Worm (Caenorhabditis elegans) whole organism, mixed stage, embryonic: ENCODE results near the gene srx-121.

ENCODE experiments used
- M03D4.4 ChIP-seq: sonication (generic microtip); optimal IDR thresholded peaks from 2 replicates; lab custom pipeline; 2017; ENCODE audit warnings: mild to moderate bottlenecking, missing genetic modification characterization, missing compliant biosample characterization
- bed-3 ChIP-seq: fragments of 200-800 bp; sonication (Bioruptor generic); optimal IDR thresholded peaks from 3 replicates; lab custom pipeline; 2018; ENCODE audit warnings: mild to moderate bottlenecking, missing genetic modification characterization, moderate library complexity, missing compliant biosample characterization
- blmp-1 ChIP-seq: fragments of 150-350 bp; optimal IDR thresholded peaks from 2 replicates; lab custom pipeline; 2014; ENCODE audit warnings: missing biosample characterization, missing genetic modification characterization
- ceh-39 ChIP-seq: fragments of 150-350 bp; optimal IDR thresholded peaks from 2 replicates; lab custom pipeline; 2014; ENCODE audit warnings: missing biosample characterization, missing genetic modification characterization
- ceh-43 ChIP-seq: fragments of 200-800 bp; sonication (Bioruptor generic); optimal IDR thresholded peaks from 2 replicates; lab custom pipeline; 2018; ENCODE audit warnings: mild to moderate bottlenecking, missing genetic modification characterization, moderate library complexity, missing compliant biosample characterization
- ces-1 ChIP-seq: fragments of 150-350 bp; optimal IDR thresholded peaks from 2 replicates; lab custom pipeline; 2014; ENCODE audit warnings: missing biosample characterization, missing genetic modification reagents, missing genetic modification characterization
- cnd-1 ChIP-seq: fragments of 200-800 bp; sonication (Bioruptor generic); optimal IDR thresholded peaks from 2 replicates; lab custom pipeline; 2018; ENCODE audit warnings: mild to moderate bottlenecking, missing genetic modification characterization, missing compliant biosample characterization
- drap-1 ChIP-seq: fragments of 200-800 bp; sonication (Bioruptor generic); optimal IDR thresholded peaks from 3 replicates; lab custom pipeline; 2018; ENCODE audit warnings: mild to moderate bottlenecking, missing genetic modification characterization, missing compliant biosample characterization
- elt-1 ChIP-seq: sonication (generic microtip); optimal IDR thresholded peaks from 2 replicates; lab custom pipeline; 2017; ENCODE audit warnings: missing genetic modification characterization, mild to moderate bottlenecking, missing compliant biosample characterization, antibody characterized with exemption, moderate library complexity, borderline replicate concordance; ENCODE audit not compliant: insufficient read depth
- elt-3 ChIP-seq: fragments of 150-350 bp; optimal IDR thresholded peaks from 2 replicates; lab custom pipeline; 2014; ENCODE audit warnings: missing biosample characterization, missing genetic modification characterization
- flh-1 ChIP-seq: fragments of 200-800 bp; sonication (Bioruptor generic); optimal IDR thresholded peaks from 2 replicates; lab custom pipeline; 2018; ENCODE audit warnings: mild to moderate bottlenecking, missing genetic modification characterization, moderate library complexity, missing compliant biosample characterization
- ham-2 ChIP-seq: fragments of 200-800 bp; sonication (Bioruptor generic); optimal IDR thresholded peaks from 2 replicates; lab custom pipeline; 2018; ENCODE audit warnings: mild to moderate bottlenecking, missing genetic modification characterization, missing compliant biosample characterization
- hlh-1 ChIP-seq: fragments of 150-350 bp; optimal IDR thresholded peaks from 2 replicates; lab custom pipeline; 2014; ENCODE audit warnings: missing biosample characterization, missing genetic modification reagents, missing genetic modification characterization
- lin-13 ChIP-seq: fragments of 150-350 bp; optimal IDR thresholded peaks from 2 replicates; lab custom pipeline; 2014; ENCODE audit warnings: missing biosample characterization, missing genetic modification characterization
- lin-32 ChIP-seq: fragments of 200-800 bp; sonication (Bioruptor generic); optimal IDR thresholded peaks from 2 replicates; lab custom pipeline; 2018; ENCODE audit warnings: mild to moderate bottlenecking, missing genetic modification characterization, missing compliant biosample characterization
- lsy-2 ChIP-seq: fragments of 150-350 bp; optimal IDR thresholded peaks from 2 replicates; lab custom pipeline; 2014; ENCODE audit warnings: missing biosample characterization, missing genetic modification characterization
- mab-5 ChIP-seq: fragments of 150-350 bp; optimal IDR thresholded peaks from 2 replicates; lab custom pipeline; 2014; ENCODE audit warnings: missing biosample characterization, missing genetic modification characterization
- mep-1 ChIP-seq: fragments of 150-350 bp; optimal IDR thresholded peaks from 2 replicates; lab custom pipeline; 2017; ENCODE audit warnings: missing biosample characterization, missing genetic modification reagents, missing genetic modification characterization, inconsistent platforms
- mls-2 ChIP-seq: sonication (generic microtip); optimal IDR thresholded peaks from 2 replicates; lab custom pipeline; 2016; ENCODE audit warnings: mild to moderate bottlenecking, missing genetic modification characterization, moderate library complexity, missing compliant biosample characterization
- nhr-12 ChIP-seq: fragments of 150-350 bp; optimal IDR thresholded peaks from 2 replicates; lab custom pipeline; 2014; ENCODE audit warnings: missing biosample characterization, missing genetic modification characterization
- nhr-2 ChIP-seq: fragments of 150-350 bp; optimal IDR thresholded peaks from 2 replicates; lab custom pipeline; 2014; ENCODE audit warnings: missing biosample characterization, missing genetic modification characterization
- nhr-237 ChIP-seq: fragments of 150-350 bp; optimal IDR thresholded peaks from 2 replicates; lab custom pipeline; 2014; ENCODE audit warnings: missing biosample characterization, missing genetic modification characterization
- nhr-28 ChIP-seq: fragments of 150-350 bp; optimal IDR thresholded peaks from 2 replicates; lab custom pipeline; 2014; ENCODE audit warnings: missing biosample characterization, missing genetic modification characterization
- nhr-76 ChIP-seq: sonication (generic microtip); optimal IDR thresholded peaks from 2 replicates; lab custom pipeline; 2017; ENCODE audit warnings: missing biosample characterization, missing genetic modification characterization
- pha-4 ChIP-seq: fragments of 150-350 bp; optimal IDR thresholded peaks from 2 replicates; lab custom pipeline; 2018; ENCODE audit warnings: missing biosample characterization, missing genetic modification reagents, missing genetic modification characterization
- sem-2 ChIP-seq: fragments of 200-800 bp; sonication (Bioruptor generic); optimal IDR thresholded peaks from 2 replicates; lab custom pipeline; 2018; ENCODE audit warnings: mild to moderate bottlenecking, missing genetic modification characterization, missing compliant biosample characterization
- snpc-4 ChIP-seq: fragments of 150-350 bp; optimal IDR thresholded peaks from 2 replicates; lab custom pipeline; 2014; ENCODE audit warnings: missing biosample characterization, missing genetic modification characterization
- sptf-1 ChIP-seq: sonication (generic microtip); optimal IDR thresholded peaks from 2 replicates; lab custom pipeline; 2017; ENCODE audit warnings: mild to moderate bottlenecking, missing genetic modification characterization, moderate library complexity, missing compliant biosample characterization
- tbx-8 ChIP-seq: fragments of 200-800 bp; sonication (Bioruptor generic); optimal IDR thresholded peaks from 2 replicates; lab custom pipeline; 2018; ENCODE audit warnings: mild to moderate bottlenecking, missing genetic modification characterization, moderate library complexity, missing compliant biosample characterization
- unc-62 ChIP-seq: fragments of 150-350 bp; optimal IDR thresholded peaks from 2 replicates; lab custom pipeline; 2014; ENCODE audit warnings: missing biosample characterization, missing genetic modification reagents, missing genetic modification characterization
- zip-8 ChIP-seq: fragments of 150-350 bp; optimal IDR thresholded peaks from 2 replicates; lab custom pipeline; 2014; ENCODE audit warnings: missing biosample characterization, missing genetic modification characterization
- ztf-11 ChIP-seq: fragments of 150-350 bp; optimal IDR thresholded peaks from 2 replicates; lab custom pipeline; 2014; ENCODE audit warnings: missing biosample characterization, missing genetic modification characterization

srx-121 gene

DNA sequence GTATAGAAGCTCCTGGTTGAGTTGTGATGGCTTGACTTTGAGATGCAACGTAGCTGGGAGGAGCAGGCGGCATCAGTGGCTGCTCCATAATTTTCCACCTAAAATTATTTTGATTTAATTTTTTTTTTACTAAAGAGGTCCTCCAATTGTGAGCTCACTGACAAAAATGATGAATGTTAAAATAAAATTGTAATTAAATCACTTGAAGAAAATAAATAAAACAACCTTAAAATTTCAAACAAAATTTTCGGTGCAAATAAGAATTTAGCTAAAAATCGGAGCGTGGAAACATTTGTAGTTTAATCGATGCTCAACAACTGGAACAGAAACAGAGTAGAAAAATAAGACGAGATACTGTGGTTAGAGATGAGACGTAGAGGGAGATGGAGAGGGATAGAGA lies 15.5 kb downstream of the srx-121 start, which contains the start of gene scrm-3:
Gene scrm-3, minus strand, starts transcription at position 101 of the 400 bp plus-strand sequence.
- TF ChIP-seq ces-1 (GFP tag; lab: Kevin White, UChicago) (no peak), M03D4.4 (no peak), ham-2 (GFP tag; lab: Kevin White, UChicago) (no peak)

DNA sequence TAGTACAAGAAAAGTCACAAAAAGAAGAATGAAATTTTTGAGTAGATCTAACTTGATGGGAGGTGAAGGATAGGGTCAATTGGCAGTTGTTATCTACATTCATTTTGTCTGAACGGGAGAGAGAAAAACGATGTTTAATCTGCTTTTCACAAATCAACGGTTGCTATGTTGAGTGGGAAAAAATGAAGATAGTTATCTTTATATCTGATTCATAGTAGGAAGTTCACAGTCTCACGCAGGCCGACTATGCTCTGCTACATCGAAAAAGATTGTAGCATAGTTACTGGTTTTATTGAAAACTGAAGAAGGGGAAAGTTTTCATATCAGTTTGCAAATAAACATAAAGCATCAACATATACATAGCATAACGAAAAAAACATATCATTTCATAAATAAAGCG lies 17.0 kb downstream of the srx-121 start:
- no peak for TF ChIP-seq unc-62 (GFP tag; lab: Kevin White, UChicago)
- TF ChIP-seq ceh-43 (GFP tag; lab: Kevin White, UChicago): no peak
- TF ChIP-seq lsy-2 (tag; lab: Kevin White, UChicago): no peak
- no peak for TF ChIP-seq nhr-2 (tag; lab: Kevin White, UChicago)
- TF ChIP-seq nhr-12 (tag; lab: Kevin White, UChicago): no peak
- TF ChIP-seq elt-3: no peak
- no peak for TF ChIP-seq lin-13
- no peak for TF ChIP-seq drap-1 (GFP tag; lab: Kevin White, UChicago)
- TF ChIP-seq mab-5: no peak
- no peak for TF ChIP-seq mls-2
- TF ChIP-seq flh-1 (GFP tag; lab: Kevin White, UChicago): no peak
- no peak for TF ChIP-seq ceh-39 (tag; lab: Kevin White, UChicago)

DNA sequence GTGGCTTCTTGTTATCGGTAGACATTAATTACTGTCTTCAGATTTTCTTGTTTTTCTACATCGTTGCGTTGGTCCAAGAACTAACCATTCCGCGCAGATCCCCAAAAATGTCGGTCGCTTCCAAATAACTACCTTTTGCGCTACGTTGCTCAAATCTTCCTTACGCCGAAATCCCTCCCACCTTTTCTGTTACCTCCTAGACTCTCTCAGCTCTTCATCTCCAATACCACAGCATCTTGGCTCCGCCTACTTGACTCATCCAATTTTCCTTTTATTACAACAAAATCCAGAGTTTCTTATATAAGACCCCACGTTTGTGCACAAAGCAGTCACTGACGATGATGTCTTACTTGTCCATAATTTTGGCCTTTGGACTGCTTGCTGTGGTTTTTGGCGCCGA lies 19.6 kb downstream of the srx-121 start, which contains the start of gene C17B7.12:
Gene C17B7.12, plus strand, starts transcription at position 301 of the 400 bp plus-strand sequence.
- TF ChIP-seq bed-3 (GFP tag; lab: Kevin White, UChicago): no peak
- TF ChIP-seq zip-8 (tag; lab: Kevin White, UChicago): no peak
- TF ChIP-seq cnd-1: no peak
- no peak for TF ChIP-seq elt-1 (tag; lab: Kevin White, UChicago)
- TF ChIP-seq tbx-8 (GFP tag; lab: Kevin White, UChicago): no peak
- TF ChIP-seq unc-62 (GFP tag; lab: Kevin White, UChicago): no peak
- no peak for TF ChIP-seq sem-2 (GFP tag; lab: Kevin White, UChicago)
- no peak for TF ChIP-seq drap-1 (GFP tag; lab: Kevin White, UChicago)
- no peak for TF ChIP-seq lin-13
- TF ChIP-seq nhr-237 (tag; lab: Kevin White, UChicago): no peak
- no peak for TF ChIP-seq ztf-11 (tag; lab: Kevin White, UChicago)
- TF ChIP-seq flh-1 (GFP tag; lab: Kevin White, UChicago): no peak
- no peak for TF ChIP-seq ces-1 (GFP tag; lab: Kevin White, UChicago)
- no peak for TF ChIP-seq sptf-1 (tag; lab: Kevin White, UChicago)
- no peak for TF ChIP-seq snpc-4 (tag; lab: Kevin White, UChicago)
- no peak for TF ChIP-seq nhr-76 (tag; lab: Kevin White, UChicago)
- TF ChIP-seq mls-2: no peak
- TF ChIP-seq hlh-1 (tag; lab: Kevin White, UChicago): no peak

ce11 chrV:3351266-3351665 lies 21.3 kb downstream of the srx-121 start, which contains the start of gene str-63:
Gene str-63 (plus strand): TSS chrV:3351566.
- TF ChIP-seq nhr-28 (tag; lab: Kevin White, UChicago) (no peak), nhr-76 (tag; lab: Kevin White, UChicago) (no peak), lin-32 (GFP tag; lab: Kevin White, UChicago) (no peak)

- TF ChIP-seq elt-3 (no peak), M03D4.4 (no peak), pha-4 (tag; lab: Kevin White, UChicago) (no peak), lsy-2 (tag; lab: Kevin White, UChicago) (no peak), sptf-1 (tag; lab: Kevin White, UChicago) (no peak), blmp-1 (no peak), nhr-2 (tag; lab: Kevin White, UChicago) (no peak), ham-2 (GFP tag; lab: Kevin White, UChicago) (no peak), ces-1 (GFP tag; lab: Kevin White, UChicago) (no peak), ztf-11 (tag; lab: Kevin White, UChicago) (no peak), mep-1 (tag; lab: Kevin White, UChicago) (no peak), nhr-237 (tag; lab: Kevin White, UChicago) (no peak)
Measured at ce11 chrV:3349877-3350276, 22.7 kb downstream of the srx-121 start, which contains the start of gene C17B7.15. Gene C17B7.15 (plus strand): TSS chrV:3350177.
